Fruit fly (Drosophila melanogaster) whole organism, embryonic: Measurements from ENCODE around the gene CG2962.

Source experiments
- Antp ChIP-seq: fragments of 200-800 bp; sonication (Bioruptor generic); optimal IDR thresholded peaks from 3 replicates; lab custom pipeline; 2016; ENCODE audit warnings: missing biosample characterization, missing genetic modification characterization
- BtbVII ChIP-seq: fragments of 200-800 bp; sonication (Bioruptor generic); optimal IDR thresholded peaks from 3 replicates; lab custom pipeline; 2017; ENCODE audit warnings: missing biosample characterization, mild to moderate bottlenecking, missing genetic modification characterization
- CG11560 ChIP-seq: fragments of 200-800 bp; sonication (Bioruptor generic); IDR thresholded peaks from 3 replicates; pipeline ENCODE4 v1.3.6; 2022; ENCODE audit warnings: missing biosample characterization, missing genetic modification characterization
- CG11723 ChIP-seq: fragments of 200-800 bp; sonication (Bioruptor generic); optimal IDR thresholded peaks from 2 replicates; lab custom pipeline; 2017; ENCODE audit warnings: missing biosample characterization, mild to moderate bottlenecking, missing genetic modification characterization
- CG12769 ChIP-seq: fragments of 200-800 bp; sonication (Bioruptor generic); optimal IDR thresholded peaks from 2 replicates; lab custom pipeline; 2019; ENCODE audit warnings: missing biosample characterization, mild to moderate bottlenecking, missing genetic modification characterization, moderate library complexity
- CG13123 ChIP-seq: fragments of 200-800 bp; sonication (Bioruptor generic); optimal IDR thresholded peaks from 2 replicates; lab custom pipeline; 2016; ENCODE audit warnings: missing biosample characterization, missing genetic modification characterization
- CG13287 ChIP-seq: fragments of 200-800 bp; sonication (Bioruptor generic); IDR thresholded peaks from 2 replicates; pipeline ENCODE4 v1.3.6; 2022; ENCODE audit warnings: missing biosample characterization, missing genetic modification characterization; ENCODE audit not compliant: partially characterized antibody
- CG15269 ChIP-seq: fragments of 200-800 bp; sonication (Bioruptor generic); optimal IDR thresholded peaks from 2 replicates; lab custom pipeline; 2018; ENCODE audit warnings: missing biosample characterization, mild to moderate bottlenecking, missing genetic modification characterization, moderate library complexity
- CG1647 ChIP-seq: fragments of 200-800 bp; sonication (Bioruptor generic); optimal IDR thresholded peaks from 3 replicates; lab custom pipeline; 2016; ENCODE audit warnings: missing biosample characterization, missing genetic modification characterization
- CG16813 ChIP-seq: fragments of 200-800 bp; sonication (Bioruptor generic); IDR thresholded peaks from 3 replicates; pipeline ENCODE4 v1.3.6; 2022; ENCODE audit warnings: missing biosample characterization, missing genetic modification characterization; ENCODE audit not compliant: partially characterized antibody
- CG16863 ChIP-seq: fragments of 200-800 bp; sonication (Bioruptor generic); optimal IDR thresholded peaks from 3 replicates; lab custom pipeline; 2016; ENCODE audit warnings: missing biosample characterization, missing genetic modification characterization
- CG17361 ChIP-seq: fragments of 200-800 bp; sonication (Bioruptor generic); IDR thresholded peaks from 3 replicates; pipeline ENCODE4 v1.3.6; 2022; ENCODE audit warnings: missing biosample characterization, missing genetic modification characterization
- CG17385 ChIP-seq: fragments of 200-800 bp; sonication (Bioruptor generic); optimal IDR thresholded peaks from 3 replicates; lab custom pipeline; 2018; ENCODE audit warnings: missing biosample characterization, mild to moderate bottlenecking, missing genetic modification characterization
- CG17568 ChIP-seq: fragments of 200-800 bp; sonication (Bioruptor generic); optimal IDR thresholded peaks from 2 replicates; lab custom pipeline; 2018; ENCODE audit warnings: missing biosample characterization, mild to moderate bottlenecking, missing genetic modification characterization, moderate library complexity
- CG17802 ChIP-seq: fragments of 200-800 bp; sonication (Bioruptor generic); optimal IDR thresholded peaks from 2 replicates; lab custom pipeline; 2018; ENCODE audit warnings: missing biosample characterization, mild to moderate bottlenecking, missing genetic modification characterization, moderate library complexity
- CG18764 ChIP-seq: fragments of 200-800 bp; sonication (Bioruptor generic); optimal IDR thresholded peaks from 3 replicates; lab custom pipeline; 2016; ENCODE audit warnings: missing biosample characterization, missing genetic modification characterization
- CG3163 ChIP-seq: fragments of 200-800 bp; sonication (Bioruptor generic); optimal IDR thresholded peaks from 3 replicates; lab custom pipeline; 2016; ENCODE audit warnings: missing biosample characterization, missing genetic modification characterization
- CG32532 ChIP-seq: fragments of 200-800 bp; sonication (Bioruptor generic); IDR thresholded peaks from 2 replicates; pipeline ENCODE4 v1.3.6; 2022; ENCODE audit warnings: missing biosample characterization, missing genetic modification characterization
- CG4424 ChIP-seq: fragments of 200-800 bp; sonication (Bioruptor generic); optimal IDR thresholded peaks from 3 replicates; lab custom pipeline; 2016; ENCODE audit warnings: missing biosample characterization, missing genetic modification characterization
- CG5245 ChIP-seq: fragments of 200-800 bp; sonication (Bioruptor generic); optimal IDR thresholded peaks from 3 replicates; lab custom pipeline; 2016; ENCODE audit warnings: missing biosample characterization, missing genetic modification characterization
- CG6272 ChIP-seq: fragments of 200-800 bp; sonication (Bioruptor generic); IDR thresholded peaks from 2 replicates; pipeline ENCODE4 v1.3.6; 2022; ENCODE audit warnings: missing biosample characterization, missing genetic modification characterization
- CG6765 ChIP-seq: fragments of 200-800 bp; sonication (Bioruptor generic); optimal IDR thresholded peaks from 3 replicates; lab custom pipeline; 2017; ENCODE audit warnings: missing biosample characterization, mild to moderate bottlenecking, missing genetic modification characterization
- CG8290 ChIP-seq, 3 experiments: fragments of 200-800 bp; sonication (Bioruptor generic); optimal IDR thresholded peaks; 2 replicates each; lab custom pipeline; 2016 to 2019; ENCODE audit warnings: missing biosample characterization in 3 of 3, missing genetic modification characterization in 3 of 3, mild to moderate bottlenecking in 2 of 3, moderate library complexity in 1 of 3
- CG8359 ChIP-seq: fragments of 200-800 bp; sonication (Bioruptor generic); optimal IDR thresholded peaks from 2 replicates; lab custom pipeline; 2017; ENCODE audit warnings: missing biosample characterization, mild to moderate bottlenecking, missing genetic modification characterization, borderline replicate concordance
- D19A ChIP-seq: fragments of 200-800 bp; optimal IDR thresholded peaks from 3 replicates; lab custom pipeline; 2019; ENCODE audit warnings: missing biosample characterization, mild to moderate bottlenecking, missing genetic modification characterization, moderate library complexity
- Dfd ChIP-seq, 2 experiments: fragments of >200 bp; optimal IDR thresholded peaks; 2 replicates each; lab custom pipeline; 2017; ENCODE audit warnings: missing biosample characterization in 2 of 2, missing genetic modification characterization in 2 of 2
- Dref ChIP-seq: fragments of 200-800 bp; sonication (Bioruptor generic); IDR thresholded peaks from 2 replicates; pipeline ENCODE4 v1.3.6; 2022; ENCODE audit warnings: missing biosample characterization, missing genetic modification characterization
- ERR ChIP-seq: fragments of 200-800 bp; sonication (Bioruptor generic); optimal IDR thresholded peaks from 2 replicates; lab custom pipeline; 2016; ENCODE audit warnings: missing biosample characterization, missing genetic modification characterization
- HLH3B ChIP-seq: fragments of 200-800 bp; sonication (Bioruptor generic); IDR thresholded peaks from 2 replicates; pipeline ENCODE4 v1.3.6; 2022; ENCODE audit warnings: missing biosample characterization, missing genetic modification characterization
- HLH54F ChIP-seq: fragments of 200-800 bp; sonication (Bioruptor generic); optimal IDR thresholded peaks from 3 replicates; lab custom pipeline; 2016; ENCODE audit warnings: missing biosample characterization, missing genetic modification characterization
- Hmr ChIP-seq: fragments of 200-800 bp; sonication (Bioruptor generic); optimal IDR thresholded peaks from 3 replicates; lab custom pipeline; 2017; ENCODE audit warnings: mild to moderate bottlenecking, missing biosample characterization, missing genetic modification reagents, missing genetic modification characterization
- Lim3 ChIP-seq: fragments of 200-800 bp; sonication (Bioruptor generic); IDR thresholded peaks from 2 replicates; pipeline ENCODE4 v1.3.6; 2022; ENCODE audit warnings: missing biosample characterization, missing genetic modification characterization
- Lpt ChIP-seq: fragments of >200 bp; optimal IDR thresholded peaks from 2 replicates; lab custom pipeline; 2018; ENCODE audit warnings: missing biosample characterization, missing genetic modification characterization
- MESR4 ChIP-seq: fragments of 200-800 bp; sonication (Bioruptor generic); optimal IDR thresholded peaks from 2 replicates; lab custom pipeline; 2018; ENCODE audit warnings: missing biosample characterization, mild to moderate bottlenecking, missing genetic modification characterization, moderate library complexity
- NC2α ChIP-seq: fragments of 200-800 bp; sonication (Bioruptor generic); optimal IDR thresholded peaks from 2 replicates; lab custom pipeline; 2016; ENCODE audit warnings: missing biosample characterization, missing genetic modification characterization
- Nf-YC ChIP-seq: fragments of 200-800 bp; optimal IDR thresholded peaks from 3 replicates; lab custom pipeline; 2019; ENCODE audit warnings: missing biosample characterization, mild to moderate bottlenecking, missing genetic modification characterization, moderate library complexity
- Six4 ChIP-seq: fragments of 200-800 bp; sonication (Bioruptor generic); optimal IDR thresholded peaks from 2 replicates; lab custom pipeline; 2016; ENCODE audit warnings: missing biosample characterization, missing genetic modification characterization
- Sox100B ChIP-seq: fragments of 200-800 bp; sonication (Bioruptor generic); optimal IDR thresholded peaks from 3 replicates; lab custom pipeline; 2018; ENCODE audit warnings: missing biosample characterization, mild to moderate bottlenecking, missing genetic modification characterization
- Sox102F ChIP-seq: fragments of 200-800 bp; sonication (Bioruptor generic); optimal IDR thresholded peaks from 2 replicates; lab custom pipeline; 2018; ENCODE audit warnings: missing biosample characterization, mild to moderate bottlenecking, missing genetic modification characterization, moderate library complexity
- ase ChIP-seq: fragments of 200-800 bp; sonication (Bioruptor generic); IDR thresholded peaks from 3 replicates; pipeline ENCODE4 v1.3.6; 2022; ENCODE audit warnings: missing biosample characterization, missing genetic modification characterization
- chn ChIP-seq: fragments of 200-800 bp; sonication (Bioruptor generic); optimal IDR thresholded peaks from 2 replicates; lab custom pipeline; 2016; ENCODE audit warnings: missing biosample characterization, missing genetic modification characterization
- da ChIP-seq: fragments of 200-800 bp; sonication (Bioruptor generic); optimal IDR thresholded peaks from 2 replicates; lab custom pipeline; 2016; ENCODE audit warnings: missing biosample characterization, missing genetic modification characterization
- dm ChIP-seq: fragments of 200-800 bp; sonication (Bioruptor generic); optimal IDR thresholded peaks from 3 replicates; lab custom pipeline; 2016; ENCODE audit warnings: missing biosample characterization, missing genetic modification characterization
- en ChIP-seq: fragments of 200-800 bp; sonication (Bioruptor generic); optimal IDR thresholded peaks from 2 replicates; lab custom pipeline; 2016; ENCODE audit warnings: missing biosample characterization, missing genetic modification characterization
- fru ChIP-seq: fragments of >200 bp; optimal IDR thresholded peaks from 2 replicates; lab custom pipeline; 2017
- gcm2 ChIP-seq: fragments of 200-800 bp; sonication (Bioruptor generic); optimal IDR thresholded peaks from 2 replicates; lab custom pipeline; 2016; ENCODE audit warnings: missing biosample characterization, missing genetic modification characterization
- hth ChIP-seq: fragments of >200 bp; optimal IDR thresholded peaks from 2 replicates; lab custom pipeline; 2017; ENCODE audit warnings: inconsistent platforms
- lbe ChIP-seq: fragments of 200-800 bp; sonication (Bioruptor generic); optimal IDR thresholded peaks from 2 replicates; lab custom pipeline; 2016; ENCODE audit warnings: missing biosample characterization, mild to moderate bottlenecking, missing genetic modification characterization
- sc ChIP-seq, 3 experiments: fragments of >200 bp in 2 of 3; fragments of 200-800 bp in 1 of 3; sonication (Bioruptor generic) in 1 of 3; optimal IDR thresholded peaks; 2 replicates in 2 of 3; 3 replicates in 1 of 3; lab custom pipeline; 2017; ENCODE audit warnings: mild to moderate bottlenecking in 1 of 3, missing biosample characterization in 1 of 3, missing genetic modification characterization in 1 of 3, missing genetic modification reagents in 1 of 3
- vfl ChIP-seq: fragments of 200-800 bp; sonication (Bioruptor generic); optimal IDR thresholded peaks from 2 replicates; lab custom pipeline; 2016; ENCODE audit warnings: missing biosample characterization, missing genetic modification characterization

The CG2962 gene

DNA sequence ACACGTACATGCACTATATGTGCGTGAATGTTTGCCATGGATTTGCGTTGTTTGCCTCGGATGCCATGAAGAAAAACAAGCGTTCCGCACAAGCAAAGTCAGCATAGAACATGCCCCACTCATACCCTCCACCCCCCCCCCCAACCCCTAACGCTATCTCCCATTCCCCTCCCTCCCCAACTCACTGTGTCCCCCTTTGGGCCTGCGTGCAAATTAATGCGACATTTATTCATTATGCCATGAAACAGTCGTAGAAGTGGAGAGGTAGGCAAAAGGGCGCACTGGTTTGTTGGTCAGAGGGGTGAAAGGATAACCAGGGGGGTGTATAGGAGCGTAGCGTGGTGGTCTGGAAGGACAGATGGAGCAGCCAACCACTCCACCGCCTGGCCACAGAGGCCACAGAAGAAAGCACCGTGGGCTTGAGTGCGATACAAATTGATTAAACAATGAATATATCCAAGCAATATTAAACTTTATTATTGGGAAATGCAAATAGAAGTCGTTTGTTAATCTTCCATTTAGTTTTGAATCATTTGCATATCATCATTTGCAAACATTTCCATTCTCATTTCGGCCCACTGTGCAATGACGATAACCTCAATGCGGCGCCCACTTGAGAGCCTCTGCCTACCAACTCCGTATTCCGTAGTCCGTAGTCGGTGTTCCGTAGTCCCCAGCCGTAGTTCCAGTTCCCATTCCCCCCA, 31.9 kb downstream of the CG2962 start (continued):
- TF ChIP-seq CG16863 (no peak), HLH54F (GFP tag; lab: Kevin White, UChicago) (peak; percentile 28), CG17568 (GFP tag; lab: Kevin White, UChicago) (no peak), dm (GFP tag; lab: Kevin White, UChicago) (no peak), gcm2 (GFP tag; lab: Kevin White, UChicago) (no peak), Lpt (GFP tag; lab: Kevin White, UChicago) (no peak), sc (optimal IDR thresholded peaks at IDR 0.05; lab: Kevin White, UChicago) (no peak), sc (GFP tag; optimal IDR thresholded peaks at IDR 0.05; lab: Kevin White, UChicago) (no peak), CG6272 (GFP tag; lab: Robert Waterston, UW) (no peak), hth (lab: Kevin White, UChicago) (no peak), BtbVII (GFP tag; lab: Kevin White, UChicago) (peak; percentile 64), CG13123 (GFP tag; lab: Kevin White, UChicago) (no peak), Sox102F (GFP tag; lab: Kevin White, UChicago) (peak; percentile 14), lbe (GFP tag; lab: Kevin White, UChicago) (no peak), MESR4 (GFP tag; lab: Kevin White, UChicago) (no peak), Antp (peak; percentile 58), CG5245 (GFP tag; lab: Kevin White, UChicago) (no peak), ase (no peak), CG12769 (tag; lab: Kevin White, UChicago) (peak; percentile 73), ERR (peak; percentile 20), chn (GFP tag; lab: Kevin White, UChicago) (no peak), NC2α (no peak), CG15269 (tag; lab: Kevin White, UChicago) (peak; percentile 40), CG1647 (GFP tag; lab: Kevin White, UChicago) (no peak), CG18764 (GFP tag; lab: Kevin White, UChicago) (no peak), CG13287 (GFP tag; lab: Robert Waterston, UW) (no peak), CG11560 (peak; percentile 42; the same call in 1 of the 3 replicates), Nf-YC (tag; lab: Kevin White, UChicago) (no peak), CG8359 (GFP tag; lab: Kevin White, UChicago) (no peak), da (no peak), CG17385 (GFP tag; lab: Kevin White, UChicago) (peak; percentile 29), CG32532 (peak; percentile 84), Sox100B (no peak), Dfd (GFP tag; optimal IDR thresholded peaks at IDR 0.05; lab: Kevin White, UChicago) (no peak), vfl (GFP tag; lab: Kevin White, UChicago) (no peak), CG11723 (GFP tag; lab: Kevin White, UChicago) (no peak), HLH3B (GFP tag; lab: Robert Waterston, UW) (peak; percentile 73), CG17361 (GFP tag; lab: Robert Waterston, UW) (no peak), fru (lab: Kevin White, UChicago) (no peak), Lim3 (GFP tag; lab: Robert Waterston, UW) (no peak), CG17802 (tag; lab: Kevin White, UChicago) (no peak), CG16813 (GFP tag; lab: Robert Waterston, UW) (no peak), Six4 (GFP tag; lab: Kevin White, UChicago) (no peak), CG4424 (GFP tag; lab: Kevin White, UChicago) (no peak), CG3163 (no peak), Hmr (GFP tag; lab: Kevin White, UChicago) (peak; percentile 82), D19A (no peak), Dref (GFP tag; lab: Robert Waterston, UW) (no peak), CG6765 (peak; percentile 46), en (no peak), CG8290 (GFP tag; optimal IDR thresholded peaks at IDR 0.05; lab: Kevin White, UChicago) (no peak), CG8290 (tag; optimal IDR thresholded peaks at IDR 0.05; lab: Kevin White, UChicago) (peak in 1 of 2 experiments; percentile 32)
